Fruit fly (Drosophila melanogaster) whole organism, embryonic: ENCODE measurements around the gene CG6398.

Experiments
- Atf6 ChIP-seq: fragments of 200-800 bp; sonication (Bioruptor generic); IDR thresholded peaks from 2 replicates; pipeline ENCODE4 v1.3.6; 2022; ENCODE audit warnings: missing biosample characterization, missing genetic modification characterization
- Bdp1 ChIP-seq: fragments of 200-800 bp; sonication (Bioruptor generic); optimal IDR thresholded peaks from 3 replicates; lab custom pipeline; 2016; ENCODE audit warnings: missing biosample characterization, missing genetic modification characterization
- CG10267 ChIP-seq: fragments of 200-800 bp; sonication (Bioruptor generic); optimal IDR thresholded peaks from 2 replicates; lab custom pipeline; 2018; ENCODE audit warnings: missing biosample characterization, mild to moderate bottlenecking, missing genetic modification characterization, moderate library complexity
- CG10959 ChIP-seq: fragments of 200-800 bp; sonication (Bioruptor generic); IDR thresholded peaks from 2 replicates; pipeline ENCODE4 v1.3.6; 2022; ENCODE audit warnings: missing biosample characterization, missing genetic modification characterization
- CG12299 ChIP-seq: fragments of 200-800 bp; sonication (Bioruptor generic); optimal IDR thresholded peaks from 2 replicates; lab custom pipeline; 2018; ENCODE audit warnings: missing biosample characterization, mild to moderate bottlenecking, missing genetic modification characterization
- CG1529 ChIP-seq: fragments of 200-800 bp; sonication (Bioruptor generic); optimal IDR thresholded peaks from 3 replicates; lab custom pipeline; 2018; ENCODE audit warnings: missing biosample characterization, missing genetic modification characterization
- CG1602 ChIP-seq: fragments of 200-800 bp; sonication (Bioruptor generic); optimal IDR thresholded peaks from 3 replicates; lab custom pipeline; 2016; ENCODE audit warnings: missing biosample characterization, missing genetic modification characterization
- CG17328 ChIP-seq: fragments of 200-800 bp; sonication (Bioruptor generic); IDR thresholded peaks from 2 replicates; pipeline ENCODE4 v1.3.6; 2022; ENCODE audit warnings: missing biosample characterization, missing genetic modification characterization
- CG17359 ChIP-seq: fragments of 200-800 bp; sonication (Bioruptor generic); optimal IDR thresholded peaks from 3 replicates; lab custom pipeline; 2018; ENCODE audit warnings: missing biosample characterization, mild to moderate bottlenecking, missing genetic modification characterization, moderate library complexity
- CG17912 ChIP-seq: fragments of 200-800 bp; sonication (Bioruptor generic); optimal IDR thresholded peaks from 2 replicates; lab custom pipeline; 2018; ENCODE audit warnings: missing biosample characterization, mild to moderate bottlenecking, missing genetic modification characterization
- CG2712 ChIP-seq: fragments of 200-800 bp; optimal IDR thresholded peaks from 3 replicates; lab custom pipeline; 2019; ENCODE audit warnings: missing biosample characterization, mild to moderate bottlenecking, missing genetic modification characterization, moderate library complexity
- CG30431 ChIP-seq: fragments of 200-800 bp; sonication (Bioruptor generic); optimal IDR thresholded peaks from 2 replicates; lab custom pipeline; 2017; ENCODE audit warnings: missing biosample characterization, missing genetic modification characterization
- CG3281 ChIP-seq: fragments of 200-800 bp; sonication (Bioruptor generic); optimal IDR thresholded peaks from 3 replicates; lab custom pipeline; 2017; ENCODE audit warnings: missing biosample characterization, mild to moderate bottlenecking, missing genetic modification characterization
- CG4424 ChIP-seq: fragments of 200-800 bp; sonication (Bioruptor generic); optimal IDR thresholded peaks from 3 replicates; lab custom pipeline; 2016; ENCODE audit warnings: missing biosample characterization, missing genetic modification characterization
- CG4617 ChIP-seq: fragments of 200-800 bp; sonication (Bioruptor generic); optimal IDR thresholded peaks from 3 replicates; lab custom pipeline; 2016; ENCODE audit warnings: missing biosample characterization, missing genetic modification characterization, borderline replicate concordance
- CG6791 ChIP-seq: fragments of 200-800 bp; sonication (Bioruptor generic); IDR thresholded peaks from 3 replicates; pipeline ENCODE4 v1.3.6; 2022; ENCODE audit warnings: missing biosample characterization, missing genetic modification characterization; ENCODE audit not compliant: partially characterized antibody
- CG6813 ChIP-seq: fragments of 200-800 bp; sonication (Bioruptor generic); optimal IDR thresholded peaks from 2 replicates; lab custom pipeline; 2017; ENCODE audit warnings: missing biosample characterization, missing genetic modification characterization, mild to moderate bottlenecking, moderate library complexity, missing genetic modification reagents
- CG7556 ChIP-seq: fragments of 200-800 bp; sonication (Bioruptor generic); optimal IDR thresholded peaks from 2 replicates; lab custom pipeline; 2017; ENCODE audit warnings: missing biosample characterization, mild to moderate bottlenecking, missing genetic modification characterization
- CG7963 ChIP-seq: fragments of 200-800 bp; sonication (Bioruptor generic); IDR thresholded peaks from 3 replicates; pipeline ENCODE4 v1.3.6; 2022; ENCODE audit warnings: missing biosample characterization, missing genetic modification characterization; ENCODE audit not compliant: partially characterized antibody
- CG8089 ChIP-seq: fragments of 200-800 bp; sonication (Bioruptor generic); optimal IDR thresholded peaks from 3 replicates; lab custom pipeline; 2016; ENCODE audit warnings: missing biosample characterization, missing genetic modification characterization
- CG8765 ChIP-seq: fragments of 200-800 bp; sonication (Bioruptor generic); IDR thresholded peaks from 2 replicates; pipeline ENCODE4 v1.3.6; 2022; ENCODE audit warnings: missing biosample characterization, missing genetic modification characterization
- CG9437 ChIP-seq: fragments of 200-800 bp; sonication (Bioruptor generic); optimal IDR thresholded peaks from 2 replicates; lab custom pipeline; 2018; ENCODE audit warnings: missing biosample characterization, mild to moderate bottlenecking, missing genetic modification characterization
- CG9727 ChIP-seq: fragments of 200-800 bp; sonication (Bioruptor generic); optimal IDR thresholded peaks from 3 replicates; lab custom pipeline; 2017; ENCODE audit warnings: missing biosample characterization, mild to moderate bottlenecking, missing genetic modification characterization
- CrebB ChIP-seq: fragments of 200-800 bp; sonication (Bioruptor generic); optimal IDR thresholded peaks from 3 replicates; lab custom pipeline; 2018; ENCODE audit warnings: missing biosample characterization, mild to moderate bottlenecking, missing genetic modification characterization
- Dp ChIP-seq: fragments of 200-800 bp; sonication (Bioruptor generic); optimal IDR thresholded peaks from 2 replicates; lab custom pipeline; 2018; ENCODE audit warnings: missing biosample characterization, mild to moderate bottlenecking, missing genetic modification characterization, moderate library complexity
- E2f1 ChIP-seq: fragments of 200-800 bp; sonication (Bioruptor generic); IDR thresholded peaks from 2 replicates; pipeline ENCODE4 v1.3.6; 2022; ENCODE audit warnings: missing biosample characterization, missing genetic modification characterization
- H2.0 ChIP-seq: fragments of 200-800 bp; sonication (Bioruptor generic); IDR thresholded peaks from 2 replicates; pipeline ENCODE4 v1.3.6; 2022; ENCODE audit warnings: missing biosample characterization, missing genetic modification characterization
- HLH3B ChIP-seq: fragments of 200-800 bp; sonication (Bioruptor generic); IDR thresholded peaks from 2 replicates; pipeline ENCODE4 v1.3.6; 2022; ENCODE audit warnings: missing biosample characterization, missing genetic modification characterization
- Hand ChIP-seq: fragments of 200-800 bp; sonication (Bioruptor generic); optimal IDR thresholded peaks from 2 replicates; lab custom pipeline; 2017; ENCODE audit warnings: mild to moderate bottlenecking, missing biosample characterization, missing genetic modification reagents, missing genetic modification characterization
- Hmx ChIP-seq: fragments of 200-800 bp; sonication (Bioruptor generic); optimal IDR thresholded peaks from 2 replicates; lab custom pipeline; 2016; ENCODE audit warnings: missing biosample characterization, missing genetic modification characterization
- Lhr ChIP-seq: fragments of 200-800 bp; sonication (Bioruptor generic); optimal IDR thresholded peaks from 3 replicates; lab custom pipeline; 2017; ENCODE audit warnings: mild to moderate bottlenecking, missing biosample characterization, missing genetic modification reagents, missing genetic modification characterization
- MTF-1 ChIP-seq: fragments of 200-800 bp; sonication (Bioruptor generic); optimal IDR thresholded peaks from 2 replicates; lab custom pipeline; 2018; ENCODE audit warnings: missing biosample characterization, mild to moderate bottlenecking, missing genetic modification characterization, borderline replicate concordance
- Myb ChIP-seq: fragments of 200-800 bp; sonication (Bioruptor generic); optimal IDR thresholded peaks from 2 replicates; lab custom pipeline; 2016; ENCODE audit warnings: missing biosample characterization, missing genetic modification characterization
- Pdp1 ChIP-seq, 2 experiments: fragments of 200-800 bp; sonication (Bioruptor generic); optimal IDR thresholded peaks; 3 replicates each; lab custom pipeline; 2016; ENCODE audit warnings: missing biosample characterization in 2 of 2, missing genetic modification characterization in 2 of 2, mild to moderate bottlenecking in 1 of 2, moderate library complexity in 1 of 2
- Trl ChIP-seq, 3 experiments: fragments of >200 bp in 2 of 3; fragments of 200-800 bp in 1 of 3; sonication (Bioruptor generic) in 1 of 3; optimal IDR thresholded peaks; 2 replicates in 1 of 3; 3 replicates in 2 of 3; lab custom pipeline; 2016 to 2017; ENCODE audit warnings: missing biosample characterization in 1 of 3, missing genetic modification characterization in 1 of 3
- al ChIP-seq: fragments of 200-800 bp; sonication (Bioruptor generic); IDR thresholded peaks from 2 replicates; pipeline ENCODE4 v1.3.6; 2022; ENCODE audit warnings: missing biosample characterization, missing genetic modification characterization
- cwo ChIP-seq: fragments of 200-800 bp; sonication (Bioruptor generic); optimal IDR thresholded peaks from 3 replicates; lab custom pipeline; 2017; ENCODE audit warnings: missing biosample characterization, missing genetic modification characterization, mild to moderate bottlenecking, moderate library complexity, missing genetic modification reagents
- dimm ChIP-seq: fragments of 200-800 bp; sonication (Bioruptor generic); IDR thresholded peaks from 2 replicates; pipeline ENCODE4 v1.3.6; 2022; ENCODE audit warnings: missing biosample characterization, missing genetic modification characterization
- emc ChIP-seq: fragments of 200-800 bp; sonication (Bioruptor generic); optimal IDR thresholded peaks from 2 replicates; lab custom pipeline; 2016; ENCODE audit warnings: missing biosample characterization, missing genetic modification characterization
- ewg ChIP-seq: fragments of 200-800 bp; sonication (Bioruptor generic); optimal IDR thresholded peaks from 3 replicates; lab custom pipeline; 2017; ENCODE audit warnings: mild to moderate bottlenecking, missing biosample characterization, missing genetic modification reagents, missing genetic modification characterization
- kay ChIP-seq: fragments of 200-800 bp; sonication (Bioruptor generic); optimal IDR thresholded peaks from 2 replicates; lab custom pipeline; 2016; ENCODE audit warnings: missing biosample characterization, missing genetic modification characterization
- nmo ChIP-seq: fragments of 200-800 bp; sonication (Bioruptor generic); optimal IDR thresholded peaks from 2 replicates; lab custom pipeline; 2018; ENCODE audit warnings: missing biosample characterization, mild to moderate bottlenecking, missing genetic modification characterization, moderate library complexity
- psq ChIP-seq: fragments of 200-800 bp; sonication (Bioruptor generic); optimal IDR thresholded peaks from 2 replicates; lab custom pipeline; 2017; ENCODE audit warnings: missing biosample characterization, missing genetic modification characterization
- row ChIP-seq: fragments of 200-800 bp; sonication (Bioruptor generic); IDR thresholded peaks from 3 replicates; pipeline ENCODE4 v1.3.6; 2022; ENCODE audit warnings: missing biosample characterization, missing genetic modification characterization
- sisA ChIP-seq: fragments of 200-800 bp; sonication (Bioruptor generic); IDR thresholded peaks from 2 replicates; pipeline ENCODE4 v1.3.6; 2022; ENCODE audit warnings: missing biosample characterization, missing genetic modification characterization
- sob ChIP-seq: fragments of 200-800 bp; sonication (Bioruptor generic); IDR thresholded peaks from 2 replicates; pipeline ENCODE4 v1.3.6; 2022; ENCODE audit warnings: missing biosample characterization, missing genetic modification characterization
- sug ChIP-seq: fragments of 200-800 bp; optimal IDR thresholded peaks from 2 replicates; lab custom pipeline; 2019; ENCODE audit warnings: missing biosample characterization, mild to moderate bottlenecking, missing genetic modification characterization, moderate library complexity
- unc-4 ChIP-seq: fragments of 200-800 bp; sonication (Bioruptor generic); IDR thresholded peaks from 2 replicates; pipeline ENCODE4 v1.3.6; 2022; ENCODE audit warnings: missing biosample characterization, missing genetic modification characterization; ENCODE audit not compliant: partially characterized antibody
- vnd ChIP-seq: fragments of 200-800 bp; sonication (Bioruptor generic); IDR thresholded peaks from 3 replicates; pipeline ENCODE4 v1.3.6; 2022; ENCODE audit warnings: missing biosample characterization, missing genetic modification characterization; ENCODE audit not compliant: partially characterized antibody
- wor ChIP-seq: fragments of 200-800 bp; sonication (Bioruptor generic); IDR thresholded peaks from 2 replicates; pipeline ENCODE4 v1.3.6; 2022; ENCODE audit warnings: missing biosample characterization, missing genetic modification characterization

CG6398 gene

dm6 chrX:17850179-17850578, 19.6 kb downstream of the CG6398 start, which contains the start of the genes CG15814 and Spt7:
Gene CG15814 (minus strand): TSS chrX:17850342.
Gene Spt7 (plus strand): TSS chrX:17850460.
- no peak for TF ChIP-seq Hmx
- no peak for TF ChIP-seq dimm
- TF ChIP-seq Atf6 (GFP tag; lab: Robert Waterston, UW), result peak; percentile 29; the same call in 1 of the 2 replicates
- TF ChIP-seq cwo (GFP tag; lab: Kevin White, UChicago), result no peak
- TF ChIP-seq CG6813 (GFP tag; lab: Kevin White, UChicago), result no peak
- no peak for TF ChIP-seq CG17912 (GFP tag; lab: Kevin White, UChicago)
- TF ChIP-seq CG7963, result peak; percentile 81
- no peak for TF ChIP-seq CG8765 (GFP tag; lab: Robert Waterston, UW)
- no peak for TF ChIP-seq MTF-1
- TF ChIP-seq Lhr (GFP tag; lab: Kevin White, UChicago), result peak; percentile 34
- TF ChIP-seq HLH3B, result no peak
- TF ChIP-seq Hand (GFP tag; lab: Kevin White, UChicago), result no peak
- TF ChIP-seq CG8089, result peak; percentile 12
- TF ChIP-seq nmo (GFP tag; lab: Kevin White, UChicago), result peak; percentile 52
- TF ChIP-seq psq (GFP tag; lab: Kevin White, UChicago), result no peak
- no peak for TF ChIP-seq emc (GFP tag; lab: Kevin White, UChicago)
- no peak for TF ChIP-seq CG3281 (GFP tag; lab: Kevin White, UChicago)
- TF ChIP-seq CG7556 (GFP tag; lab: Kevin White, UChicago), result no peak
- no peak for TF ChIP-seq sisA (GFP tag; lab: Robert Waterston, UW)
- TF ChIP-seq wor (GFP tag; lab: Robert Waterston, UW), result no peak
- TF ChIP-seq CG4424 (GFP tag; lab: Kevin White, UChicago), result no peak
- TF ChIP-seq CG30431 (GFP tag; lab: Kevin White, UChicago), result no peak
- peak; percentile 44 for TF ChIP-seq CG2712
- TF ChIP-seq sob (GFP tag; lab: Robert Waterston, UW), result peak; percentile 54
- TF ChIP-seq Bdp1 (GFP tag; lab: Kevin White, UChicago), result no peak
- TF ChIP-seq E2f1 (GFP tag; lab: Robert Waterston, UW), result no peak
- TF ChIP-seq H2.0 (GFP tag; lab: Robert Waterston, UW), result no peak
- TF ChIP-seq CG9727 (GFP tag; lab: Kevin White, UChicago), result peak; percentile 43
- TF ChIP-seq CG9437, result no peak
- TF ChIP-seq unc-4 (GFP tag; lab: Robert Waterston, UW), result peak; percentile 87
- TF ChIP-seq Myb (GFP tag; lab: Kevin White, UChicago), result peak; percentile 72
- TF ChIP-seq ewg, result peak; percentile 26
- TF ChIP-seq CG4617, result peak; percentile 73
- peak; percentile 45; the same call in 1 of the 3 replicates for TF ChIP-seq row (GFP tag; lab: Robert Waterston, UW)
- no peak for TF ChIP-seq CG1602 (GFP tag; lab: Kevin White, UChicago)
- peak; percentile 75 for TF ChIP-seq vnd (GFP tag; lab: Robert Waterston, UW)
- peak; percentile 60 for TF ChIP-seq CG10267 (tag; lab: Kevin White, UChicago)
- TF ChIP-seq CrebB (tag; lab: Kevin White, UChicago), result peak; percentile 35
- TF ChIP-seq CG17359, result peak; percentile 26
- TF ChIP-seq Trl (optimal IDR thresholded peaks at IDR 0.05; lab: Kevin White, UChicago), result no peak
- TF ChIP-seq Trl (GFP tag; optimal IDR thresholded peaks at IDR 0.05; lab: Kevin White, UChicago), result peak; percentile 51
- TF ChIP-seq CG6791 (GFP tag; lab: Robert Waterston, UW), result peak; percentile 89
- TF ChIP-seq CG1529, result no peak
- peak; percentile 54 for TF ChIP-seq Dp (GFP tag; lab: Kevin White, UChicago)
- TF ChIP-seq CG10959, result no peak
- TF ChIP-seq sug (tag; lab: Kevin White, UChicago), result peak; percentile 40
- TF ChIP-seq al (GFP tag; lab: Robert Waterston, UW), result no peak
- no peak for TF ChIP-seq CG17328 (GFP tag; lab: Robert Waterston, UW)
- peak; percentile 4 for TF ChIP-seq CG12299 (tag; lab: Kevin White, UChicago)
- TF ChIP-seq kay (GFP tag; lab: Kevin White, UChicago), result no peak
- peak in 1 of 2 experiments; percentile 53 for TF ChIP-seq Pdp1 (GFP tag; optimal IDR thresholded peaks at IDR 0.05; lab: Kevin White, UChicago)
